Fruit fly (Drosophila melanogaster): ENCODE data around the gene mRpS34.
A peak's percentile ranks its signal among the peaks of the same experiment; 100 is the strongest.

mRpS34 gene

DNA sequence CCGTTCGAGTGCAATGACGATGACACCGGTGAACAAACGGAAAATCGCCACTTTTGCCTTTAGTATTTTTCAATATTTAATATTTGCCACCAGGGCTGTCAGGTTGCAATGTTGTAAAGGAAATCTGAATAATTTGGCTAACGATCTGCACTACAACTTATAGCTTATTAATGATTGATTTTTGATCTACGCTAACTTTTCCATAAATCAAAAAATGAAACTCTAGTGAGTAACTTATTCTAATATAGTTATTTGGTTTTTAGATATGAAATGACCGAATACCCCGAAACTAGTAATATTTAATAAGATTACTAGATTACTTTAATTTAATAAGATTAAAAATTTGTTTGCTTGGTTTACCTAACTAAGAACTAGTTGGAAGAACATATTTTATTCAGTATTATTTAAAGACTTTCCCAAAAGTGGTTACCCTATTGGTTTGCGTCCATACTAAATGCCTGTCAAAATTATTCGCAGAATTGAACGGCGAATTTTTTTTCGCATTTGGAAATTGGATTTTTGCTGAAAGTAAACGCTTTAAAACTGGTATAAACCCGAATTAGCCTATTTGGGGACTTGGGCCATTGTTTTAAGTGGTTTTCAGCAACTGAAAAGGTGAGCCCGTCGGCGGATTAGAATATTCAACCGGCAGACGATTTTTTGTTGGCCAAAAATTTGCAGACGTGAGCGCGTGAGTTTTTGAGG is 38.2 kb downstream of the mRpS34 start, which contains the start of the genes Agpat3 and RAF2 (continued):
- TF ChIP-seq wek (GFP tag; optimal IDR thresholded peaks at IDR 0.05) (no peak), ewg (GFP tag; optimal IDR thresholded peaks at IDR 0.05) (peak; percentile 4), CoRest (tag; optimal IDR thresholded peaks at IDR 0.05) (peak; percentile 75), CG6254 (GFP tag; optimal IDR thresholded peaks at IDR 0.05) (no peak), CG10274 (GFP tag; optimal IDR thresholded peaks at IDR 0.05) (no peak), MTF-1 (GFP tag; optimal IDR thresholded peaks at IDR 0.05; ENCODE audit: borderline replicate concordance) (no peak), Oaz (GFP tag; IDR thresholded peaks at IDR 0.05) (no peak), CG17361 (GFP tag; IDR thresholded peaks at IDR 0.05) (peak; percentile 77; the same call in 2 of the 3 replicates), Xbp1 (GFP tag; optimal IDR thresholded peaks at IDR 0.05) (peak; percentile 53), esg (GFP tag; conservative IDR thresholded peaks at IDR 0.05) (peak; percentile 57), CG32532 (GFP tag; IDR thresholded peaks at IDR 0.05) (peak; percentile 68), CG17829 (tag; optimal IDR thresholded peaks at IDR 0.05) (peak; percentile 46), Max (GFP tag; optimal IDR thresholded peaks at IDR 0.05) (peak; percentile 19), Nf-YA (GFP tag; IDR thresholded peaks at IDR 0.05) (no peak), ssp (GFP tag; IDR thresholded peaks at IDR 0.05) (peak; percentile 85), dpn (GFP tag; optimal IDR thresholded peaks at IDR 0.05) (peak in 1 of 2 experiments; percentile 43), odd (GFP tag; optimal IDR thresholded peaks at IDR 0.05) (no peak), corto (GFP tag; optimal IDR thresholded peaks at IDR 0.05) (peak; percentile 11), Dp (GFP tag; optimal IDR thresholded peaks at IDR 0.05) (peak; percentile 9), CG9817 (tag; optimal IDR thresholded peaks at IDR 0.05) (peak; percentile 50), CG3995 (GFP tag; optimal IDR thresholded peaks at IDR 0.05) (no peak), sima (GFP tag; optimal IDR thresholded peaks at IDR 0.05) (no peak), CG10979 (tag; optimal IDR thresholded peaks at IDR 0.05) (peak; percentile 8), CG12155 (GFP tag; optimal IDR thresholded peaks at IDR 0.05) (peak; percentile 10), zfh2 (GFP tag; optimal IDR thresholded peaks at IDR 0.05) (peak; percentile 9), CG13894 (tag; optimal IDR thresholded peaks at IDR 0.05) (peak; percentile 33), tx (GFP tag; optimal IDR thresholded peaks at IDR 0.05) (no peak), sd (tag; optimal IDR thresholded peaks at IDR 0.05) (peak; percentile 27), Sry-δ (GFP tag; optimal IDR thresholded peaks at IDR 0.05) (peak; percentile 12), wor (GFP tag; IDR thresholded peaks at IDR 0.05) (0 out of 2 replicates have a peak, but pooled peaks have one; percentile 21), CG2120 (GFP tag; optimal IDR thresholded peaks at IDR 0.05) (peak; percentile 34), CG4424 (GFP tag; optimal IDR thresholded peaks at IDR 0.05) (peak; percentile 28), grau (tag; optimal IDR thresholded peaks at IDR 0.05) (peak; percentile 54), CHES-1-like (GFP tag; optimal IDR thresholded peaks at IDR 0.05) (peak; percentile 20), pita (GFP tag; optimal IDR thresholded peaks at IDR 0.05) (peak; percentile 36), tin (GFP tag; optimal IDR thresholded peaks at IDR 0.05) (peak; percentile 67), CG15269 (tag; optimal IDR thresholded peaks at IDR 0.05) (peak; percentile 66), Sox102F (GFP tag; optimal IDR thresholded peaks at IDR 0.05) (peak; percentile 46), dmrt99B (tag; optimal IDR thresholded peaks at IDR 0.05) (peak; percentile 37), gt (GFP tag; IDR thresholded peaks at IDR 0.05) (no peak), stwl (tag; optimal IDR thresholded peaks at IDR 0.05) (peak; percentile 24), Opbp (GFP tag; IDR thresholded peaks at IDR 0.05; ENCODE audit: partially characterized antibody) (no peak), phol (tag; optimal IDR thresholded peaks at IDR 0.05) (peak; percentile 60), salm (tag; optimal IDR thresholded peaks at IDR 0.05) (no peak), dati (GFP tag; IDR thresholded peaks at IDR 0.05) (no peak), vvl (GFP tag; IDR thresholded peaks at IDR 0.05) (peak; percentile 61), Blimp-1 (GFP tag; optimal IDR thresholded peaks at IDR 0.05) (peak; percentile 25), pzg (GFP tag; optimal IDR thresholded peaks at IDR 0.05) (peak; percentile 44), CG4854 (GFP tag; optimal IDR thresholded peaks at IDR 0.05) (no peak)
